Worm (Caenorhabditis elegans) whole organism, young adult: ENCODE results near the gene spig-9.

ENCODE experiments used
- B0019.2 ChIP-seq: fragments of 200-800 bp; sonication (Bioruptor generic); conservative IDR thresholded peaks from 2 replicates; pipeline ENCODE4 v1.3.6; 2022; ENCODE audit warnings: missing genetic modification reagents, missing genetic modification characterization, missing compliant biosample characterization
- F10E7.11 ChIP-seq: sonication (generic microtip); optimal IDR thresholded peaks from 2 replicates; lab custom pipeline; 2017; ENCODE audit warnings: mild to moderate bottlenecking, missing genetic modification characterization, moderate library complexity, missing compliant biosample characterization
- F23B12.7 ChIP-seq: sonication (generic microtip); optimal IDR thresholded peaks from 2 replicates; lab custom pipeline; 2017; ENCODE audit warnings: missing genetic modification characterization, mild to moderate bottlenecking, missing compliant biosample characterization, antibody characterized with exemption, moderate library complexity; ENCODE audit not compliant: insufficient read depth
- F55B11.4 ChIP-seq: sonication (generic microtip); optimal IDR thresholded peaks from 2 replicates; lab custom pipeline; 2016; ENCODE audit warnings: missing compliant biosample characterization, missing genetic modification characterization, borderline replicate concordance; ENCODE audit not compliant: insufficient read depth
- F57A8.1 ChIP-seq: fragments of 200-800 bp; sonication (Bioruptor generic); optimal IDR thresholded peaks from 2 replicates; lab custom pipeline; 2018; ENCODE audit warnings: mild to moderate bottlenecking, missing genetic modification characterization, moderate library complexity, missing compliant biosample characterization
- F57C9.4 ChIP-seq: sonication (generic microtip); optimal IDR thresholded peaks from 2 replicates; lab custom pipeline; 2017; ENCODE audit warnings: mild to moderate bottlenecking, missing genetic modification characterization, missing compliant biosample characterization
- K11D2.4 ChIP-seq: fragments of 200-800 bp; sonication (Bioruptor generic); IDR thresholded peaks from 2 replicates; pipeline ENCODE4 v1.3.6; 2022; ENCODE audit warnings: missing genetic modification reagents, missing genetic modification characterization, missing compliant biosample characterization
- T07F8.4 ChIP-seq: sonication (generic microtip); optimal IDR thresholded peaks from 2 replicates; lab custom pipeline; 2016; ENCODE audit warnings: mild to moderate bottlenecking, missing genetic modification characterization, moderate library complexity, missing compliant biosample characterization
- T26A5.8 ChIP-seq: sonication (generic microtip); optimal IDR thresholded peaks from 2 replicates; lab custom pipeline; 2016; ENCODE audit warnings: missing genetic modification characterization, missing compliant biosample characterization
- Y53F4B.3 ChIP-seq: fragments of 200-800 bp; sonication (Bioruptor generic); IDR thresholded peaks from 2 replicates; pipeline ENCODE4 v1.3.6; 2022; ENCODE audit warnings: missing genetic modification reagents, missing genetic modification characterization, missing compliant biosample characterization
- Y56A3A.18 ChIP-seq: fragments of 200-800 bp; sonication (Bioruptor generic); IDR thresholded peaks from 2 replicates; pipeline ENCODE4 v1.3.6; 2022; ENCODE audit warnings: missing genetic modification reagents, missing genetic modification characterization, missing compliant biosample characterization
- Y79H2A.3 ChIP-seq: fragments of 200-800 bp; sonication (Bioruptor generic); conservative IDR thresholded peaks from 2 replicates; pipeline ENCODE4 v1.3.6; 2022; ENCODE audit warnings: missing genetic modification reagents, missing genetic modification characterization, missing compliant biosample characterization
- akir-1 ChIP-seq: fragments of 200-800 bp; sonication (Bioruptor generic); optimal IDR thresholded peaks from 2 replicates; lab custom pipeline; 2018; ENCODE audit warnings: mild to moderate bottlenecking, missing genetic modification characterization, moderate library complexity, missing compliant biosample characterization
- attf-3 ChIP-seq: fragments of 200-800 bp; sonication (Bioruptor generic); conservative IDR thresholded peaks from 2 replicates; pipeline ENCODE4 v1.3.6; 2022; ENCODE audit warnings: missing genetic modification reagents, missing genetic modification characterization, missing compliant biosample characterization
- attf-5 ChIP-seq: fragments of 200-800 bp; sonication (Bioruptor generic); optimal IDR thresholded peaks from 2 replicates; lab custom pipeline; 2018; ENCODE audit warnings: mild to moderate bottlenecking, missing genetic modification characterization, missing compliant biosample characterization
- bed-1 ChIP-seq: fragments of 200-800 bp; sonication (Bioruptor generic); IDR thresholded peaks from 2 replicates; pipeline ENCODE4 v1.3.6; 2022; ENCODE audit warnings: missing genetic modification reagents, missing genetic modification characterization, missing compliant biosample characterization
- bed-2 ChIP-seq: fragments of 200-800 bp; sonication (Bioruptor generic); IDR thresholded peaks from 2 replicates; pipeline ENCODE4 v1.3.6; 2022; ENCODE audit warnings: missing genetic modification reagents, missing genetic modification characterization, missing compliant biosample characterization
- cebp-1 ChIP-seq, 2 experiments: fragments of 200-800 bp in 1 of 2; sonication (Bioruptor generic) in 1 of 2; sonication (generic microtip) in 1 of 2; IDR thresholded peaks in 1 of 2; optimal IDR thresholded peaks in 1 of 2; 2 replicates each; pipeline versions ENCODE4 v1.3.6 to Lab custom; 2017 to 2022; ENCODE audit warnings: missing compliant biosample characterization in 2 of 2, missing genetic modification characterization in 2 of 2, mild to moderate bottlenecking in 1 of 2, missing genetic modification reagents in 1 of 2, moderate library complexity in 1 of 2
- cebp-2 ChIP-seq: fragments of 200-800 bp; sonication (Bioruptor generic); IDR thresholded peaks from 2 replicates; pipeline ENCODE4 v1.3.6; 2022; ENCODE audit warnings: missing genetic modification characterization, missing compliant biosample characterization
- ceh-40 ChIP-seq: fragments of 200-800 bp; sonication (Bioruptor generic); IDR thresholded peaks from 2 replicates; pipeline ENCODE4 v1.3.6; 2022; ENCODE audit warnings: missing genetic modification characterization, missing compliant biosample characterization
- die-1 ChIP-seq: sonication (generic microtip); optimal IDR thresholded peaks from 2 replicates; lab custom pipeline; 2016; ENCODE audit warnings: missing genotype, mild to moderate bottlenecking, missing genetic modification characterization, missing compliant biosample characterization
- dox-1 ChIP-seq: fragments of 200-800 bp; sonication (Bioruptor generic); IDR thresholded peaks from 2 replicates; pipeline ENCODE4 v1.3.6; 2022; ENCODE audit warnings: missing genetic modification reagents, missing genetic modification characterization, missing compliant biosample characterization
- egl-18 ChIP-seq: fragments of 200-800 bp; sonication (Bioruptor generic); IDR thresholded peaks from 2 replicates; pipeline ENCODE4 v1.3.6; 2022; ENCODE audit warnings: missing genetic modification reagents, missing genetic modification characterization, missing compliant biosample characterization
- hlh-12 ChIP-seq: sonication (generic microtip); optimal IDR thresholded peaks from 2 replicates; lab custom pipeline; 2016; ENCODE audit warnings: missing genetic modification characterization, missing compliant biosample characterization
- hlh-26 ChIP-seq: fragments of 200-800 bp; sonication (Bioruptor generic); conservative IDR thresholded peaks from 2 replicates; pipeline ENCODE4 v1.3.6; 2022; ENCODE audit warnings: missing genetic modification reagents, missing genetic modification characterization, missing compliant biosample characterization
- let-526 ChIP-seq: fragments of 200-800 bp; sonication (Bioruptor generic); IDR thresholded peaks from 2 replicates; pipeline ENCODE4 v1.3.6; 2022; ENCODE audit warnings: missing genetic modification reagents, missing genetic modification characterization, missing compliant biosample characterization
- lin-26 ChIP-seq: fragments of 200-800 bp; sonication (Bioruptor generic); IDR thresholded peaks from 2 replicates; pipeline ENCODE4 v1.3.6; 2022; ENCODE audit warnings: missing genetic modification reagents, missing genetic modification characterization, missing compliant biosample characterization
- lir-1 ChIP-seq: fragments of 200-800 bp; sonication (Bioruptor generic); conservative IDR thresholded peaks from 2 replicates; pipeline ENCODE4 v1.3.6; 2022; ENCODE audit warnings: missing genetic modification reagents, missing genetic modification characterization, missing compliant biosample characterization
- madf-3 ChIP-seq: fragments of 200-800 bp; sonication (Bioruptor generic); IDR thresholded peaks from 2 replicates; pipeline ENCODE4 v1.3.6; 2022; ENCODE audit warnings: missing genetic modification reagents, missing genetic modification characterization, missing compliant biosample characterization
- madf-8 ChIP-seq: fragments of 200-800 bp; sonication (Bioruptor generic); conservative IDR thresholded peaks from 2 replicates; pipeline ENCODE4 v1.3.6; 2022; ENCODE audit warnings: missing genetic modification reagents, missing genetic modification characterization, missing compliant biosample characterization
- mes-4 ChIP-seq: sonication (generic microtip); optimal IDR thresholded peaks from 2 replicates; lab custom pipeline; 2016; ENCODE audit warnings: missing genotype, missing genetic modification characterization, missing compliant biosample characterization
- mxl-1 ChIP-seq: sonication (generic microtip); optimal IDR thresholded peaks from 2 replicates; lab custom pipeline; 2016; ENCODE audit warnings: missing genetic modification characterization, missing compliant biosample characterization
- nfya-1 ChIP-seq: sonication (generic microtip); optimal IDR thresholded peaks from 2 replicates; lab custom pipeline; 2017; ENCODE audit warnings: antibody characterized with exemption, missing compliant biosample characterization, missing genetic modification characterization, borderline replicate concordance; ENCODE audit not compliant: insufficient read depth
- nhr-120 ChIP-seq: fragments of 200-800 bp; sonication (Bioruptor generic); IDR thresholded peaks from 2 replicates; pipeline ENCODE4 v1.3.6; 2022; ENCODE audit warnings: missing genetic modification characterization, missing compliant biosample characterization
- nhr-80 ChIP-seq: sonication (generic microtip); optimal IDR thresholded peaks from 2 replicates; lab custom pipeline; 2016; ENCODE audit warnings: missing genetic modification characterization, missing compliant biosample characterization
- nhr-90 ChIP-seq: sonication (generic microtip); optimal IDR thresholded peaks from 2 replicates; lab custom pipeline; 2016; ENCODE audit warnings: missing genotype, mild to moderate bottlenecking, missing genetic modification characterization, missing compliant biosample characterization
- pbrm-1 ChIP-seq: fragments of 200-800 bp; sonication (Bioruptor generic); IDR thresholded peaks from 2 replicates; pipeline ENCODE4 v1.3.6; 2022; ENCODE audit warnings: missing genetic modification reagents, missing genetic modification characterization, missing compliant biosample characterization
- rcor-1 ChIP-seq: fragments of 200-800 bp; sonication (Bioruptor generic); IDR thresholded peaks from 2 replicates; pipeline ENCODE4 v1.3.6; 2022; ENCODE audit warnings: missing genetic modification reagents, missing genetic modification characterization, missing compliant biosample characterization
- rec-8 ChIP-seq, 2 experiments: sonication (generic microtip); optimal IDR thresholded peaks; 2 replicates each; lab custom pipeline; 2016; ENCODE audit warnings: mild to moderate bottlenecking in 2 of 2, missing genetic modification characterization in 2 of 2, missing genetic modification reagents in 2 of 2, missing genotype in 2 of 2, missing biosample characterization in 1 of 2, missing compliant biosample characterization in 1 of 2, moderate library complexity in 1 of 2
- sdz-38 ChIP-seq: sonication (generic microtip); optimal IDR thresholded peaks from 2 replicates; lab custom pipeline; 2016; ENCODE audit warnings: missing genotype, missing genetic modification characterization, missing compliant biosample characterization
- snpc-1.1 ChIP-seq: sonication (generic microtip); optimal IDR thresholded peaks from 2 replicates; lab custom pipeline; 2017; ENCODE audit warnings: missing genetic modification characterization, mild to moderate bottlenecking, missing compliant biosample characterization, antibody characterized with exemption, moderate library complexity, missing genotype, missing genetic modification reagents; ENCODE audit not compliant: insufficient read depth
- snpc-1.3 ChIP-seq: sonication (generic microtip); optimal IDR thresholded peaks from 2 replicates; lab custom pipeline; 2017; ENCODE audit warnings: missing genetic modification characterization, mild to moderate bottlenecking, missing compliant biosample characterization, antibody characterized with exemption, moderate library complexity, missing genotype, missing genetic modification reagents; ENCODE audit not compliant: insufficient read depth
- snpc-3.4 ChIP-seq: sonication (generic microtip); optimal IDR thresholded peaks from 2 replicates; lab custom pipeline; 2017; ENCODE audit warnings: missing genetic modification characterization, mild to moderate bottlenecking, missing compliant biosample characterization, antibody characterized with exemption, moderate library complexity, missing genotype, missing genetic modification reagents
- somi-1 ChIP-seq: fragments of 200-800 bp; sonication (Bioruptor generic); optimal IDR thresholded peaks from 2 replicates; lab custom pipeline; 2018; ENCODE audit warnings: mild to moderate bottlenecking, missing genetic modification characterization, missing compliant biosample characterization
- zfh-2 ChIP-seq: fragments of 200-800 bp; sonication (Bioruptor generic); conservative IDR thresholded peaks from 2 replicates; pipeline ENCODE4 v1.3.6; 2022; ENCODE audit warnings: missing genetic modification reagents, missing genetic modification characterization, missing compliant biosample characterization
- zim-3 ChIP-seq: sonication (generic microtip); optimal IDR thresholded peaks from 2 replicates; lab custom pipeline; 2017; ENCODE audit warnings: mild to moderate bottlenecking, missing genetic modification characterization, moderate library complexity, missing compliant biosample characterization
- ztf-25 ChIP-seq: fragments of 200-800 bp; sonication (Bioruptor generic); IDR thresholded peaks from 2 replicates; pipeline ENCODE4 v1.3.6; 2022; ENCODE audit warnings: missing genetic modification reagents, missing genetic modification characterization, missing compliant biosample characterization
- ztf-28 ChIP-seq: fragments of 200-800 bp; sonication (Bioruptor generic); IDR thresholded peaks from 2 replicates; pipeline ENCODE4 v1.3.6; 2022; ENCODE audit warnings: missing genetic modification reagents, missing genetic modification characterization, missing compliant biosample characterization

Gene spig-9

DNA sequence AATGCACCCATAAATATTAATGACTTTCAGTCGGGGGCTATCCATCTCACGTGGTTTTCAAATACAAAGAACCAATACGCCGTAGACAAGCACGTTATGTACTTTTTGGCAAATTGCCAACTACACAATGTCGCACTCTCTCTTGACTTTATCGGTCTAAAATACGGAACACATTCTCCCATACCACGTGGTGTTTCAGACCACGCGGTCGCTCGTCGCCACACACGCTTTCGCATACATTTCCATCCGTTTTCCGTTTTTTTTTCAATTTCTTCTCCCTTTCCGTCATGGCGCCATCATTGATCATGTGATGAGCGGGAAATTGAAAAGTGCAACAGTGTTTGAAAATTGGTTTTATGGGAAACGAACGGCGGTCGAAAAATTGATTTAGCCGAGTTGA lies 46.9 kb upstream of the spig-9 start (continued):
- TF ChIP-seq let-526 (GFP tag; lab: Robert Waterston, UW), result peak; percentile 94
- TF ChIP-seq die-1, result peak; percentile 71
- no peak for TF ChIP-seq nfya-1 (tag; lab: Kevin White, UChicago)
- TF ChIP-seq lin-26, result peak; percentile 79
- no peak for TF ChIP-seq F55B11.4 (tag; lab: Kevin White, UChicago)
- TF ChIP-seq T26A5.8 (tag; lab: Kevin White, UChicago), result no peak
- TF ChIP-seq T07F8.4 (tag; lab: Kevin White, UChicago), result no peak
- TF ChIP-seq zim-3 (tag; lab: Kevin White, UChicago), result no peak
- no peak for TF ChIP-seq B0019.2 (GFP tag; lab: Robert Waterston, UW)
- TF ChIP-seq madf-8 (GFP tag; lab: Robert Waterston, UW), result no peak
- peak; percentile 82 for TF ChIP-seq F23B12.7 (tag; lab: Kevin White, UChicago)
- TF ChIP-seq snpc-1.3 (tag; lab: Kevin White, UChicago), result no peak
- TF ChIP-seq zfh-2 (GFP tag; lab: Robert Waterston, UW), result peak; percentile 61; the same call in 1 of the 2 replicates
- TF ChIP-seq cebp-2, result no peak
- TF ChIP-seq bed-1 (GFP tag; lab: Robert Waterston, UW), result no peak
- TF ChIP-seq bed-2 (GFP tag; lab: Robert Waterston, UW), result no peak
- TF ChIP-seq snpc-1.1, result no peak
- TF ChIP-seq attf-5 (GFP tag; lab: Kevin White, UChicago), result peak; percentile 78
- TF ChIP-seq F10E7.11 (tag; lab: Kevin White, UChicago), result no peak
- TF ChIP-seq ztf-25 (GFP tag; lab: Robert Waterston, UW), result no peak
- no peak; the same call in 1 of the 2 replicates for TF ChIP-seq Y56A3A.18 (GFP tag; lab: Robert Waterston, UW)
- no peak for TF ChIP-seq mes-4
- TF ChIP-seq dox-1 (GFP tag; lab: Robert Waterston, UW), result peak; percentile 80
- TF ChIP-seq cebp-1 (GFP tag; IDR thresholded peaks at IDR 0.05; lab: Robert Waterston, UW), result peak; percentile 82
- TF ChIP-seq cebp-1 (tag; optimal IDR thresholded peaks at IDR 0.05; lab: Kevin White, UChicago), result peak; percentile 91
- TF ChIP-seq sdz-38 (tag; lab: Kevin White, UChicago), result no peak
- TF ChIP-seq rec-8 (tag; optimal IDR thresholded peaks at IDR 0.05; lab: Kevin White, UChicago), result no peak
- TF ChIP-seq nhr-80 (tag; lab: Kevin White, UChicago), result peak; percentile 88
- TF ChIP-seq F57A8.1, result no peak
- no peak for TF ChIP-seq Y53F4B.3 (GFP tag; lab: Robert Waterston, UW)
- peak; percentile 81; the same call in 1 of the 2 replicates for TF ChIP-seq lir-1 (GFP tag; lab: Robert Waterston, UW)
- no peak for TF ChIP-seq ztf-28
- no peak for TF ChIP-seq Y79H2A.3
- peak; percentile 75 for TF ChIP-seq nhr-90 (tag; lab: Kevin White, UChicago)
- no peak for TF ChIP-seq akir-1 (GFP tag; lab: Kevin White, UChicago)
- peak; percentile 91 for TF ChIP-seq K11D2.4 (GFP tag; lab: Robert Waterston, UW)
- TF ChIP-seq snpc-3.4, result no peak
- TF ChIP-seq hlh-26 (GFP tag; lab: Robert Waterston, UW), result no peak
- no peak for TF ChIP-seq nhr-120 (GFP tag; lab: Robert Waterston, UW)
- peak; percentile 64 for TF ChIP-seq pbrm-1 (GFP tag; lab: Robert Waterston, UW)
- no peak for TF ChIP-seq egl-18 (GFP tag; lab: Robert Waterston, UW)
- no peak for TF ChIP-seq ceh-40
- no peak for TF ChIP-seq attf-3 (GFP tag; lab: Robert Waterston, UW)
- TF ChIP-seq mxl-1, result no peak
- TF ChIP-seq F57C9.4 (tag; lab: Kevin White, UChicago), result no peak
- TF ChIP-seq hlh-12 (tag; lab: Kevin White, UChicago), result no peak
- TF ChIP-seq madf-3 (GFP tag; lab: Robert Waterston, UW), result no peak
- peak; percentile 97 for TF ChIP-seq somi-1 (GFP tag; lab: Kevin White, UChicago)
- TF ChIP-seq rcor-1 (GFP tag; lab: Robert Waterston, UW), result peak; percentile 59
